Worm (Caenorhabditis elegans) whole organism, young adult: Measurements from ENCODE around the gene rab-7.

ENCODE experiments used
- F39B2.1 ChIP-seq: fragments of 200-800 bp; sonication (Bioruptor generic); IDR thresholded peaks from 2 replicates; pipeline ENCODE4 v1.3.6; 2022; ENCODE audit warnings: missing genetic modification reagents, missing genetic modification characterization, missing compliant biosample characterization
- ama-1 ChIP-seq, 3 experiments: fragments of 150-350 bp in 1 of 3; sonication (generic microtip) in 2 of 3; optimal IDR thresholded peaks; 2 replicates each; lab custom pipeline; 2014 to 2018; ENCODE audit warnings: missing biosample characterization in 2 of 3, missing genetic modification characterization in 2 of 3, missing genetic modification reagents in 2 of 3
- dox-1 ChIP-seq: fragments of 200-800 bp; sonication (Bioruptor generic); IDR thresholded peaks from 2 replicates; pipeline ENCODE4 v1.3.6; 2022; ENCODE audit warnings: missing genetic modification reagents, missing genetic modification characterization, missing compliant biosample characterization
- efl-1 ChIP-seq: fragments of 150-350 bp; optimal IDR thresholded peaks from 2 replicates; lab custom pipeline; 2014; ENCODE audit warnings: missing biosample characterization, missing genetic modification reagents, missing genetic modification characterization
- him-1 ChIP-seq: sonication (generic microtip); optimal IDR thresholded peaks from 2 replicates; lab custom pipeline; 2016; ENCODE audit warnings: missing genotype, missing genetic modification reagents, missing genetic modification characterization, missing compliant biosample characterization
- hsf-1 ChIP-seq: fragments of 200-800 bp; sonication (Bioruptor generic); IDR thresholded peaks from 2 replicates; pipeline ENCODE4 v1.3.6; 2022; ENCODE audit warnings: missing genetic modification reagents, missing genetic modification characterization, missing compliant biosample characterization
- pha-4 ChIP-seq: fragments of 150-350 bp; sonication (generic microtip); optimal IDR thresholded peaks from 2 replicates; lab custom pipeline; 2014; ENCODE audit warnings: missing biosample characterization, missing genetic modification reagents, missing genetic modification characterization
- somi-1 ChIP-seq: fragments of 200-800 bp; sonication (Bioruptor generic); optimal IDR thresholded peaks from 2 replicates; lab custom pipeline; 2018; ENCODE audit warnings: mild to moderate bottlenecking, missing genetic modification characterization, missing compliant biosample characterization
- tbx-9 ChIP-seq: sonication (generic microtip); optimal IDR thresholded peaks from 2 replicates; lab custom pipeline; 2016; ENCODE audit warnings: borderline replicate concordance, missing genetic modification characterization, inconsistent platforms, missing compliant biosample characterization
- unc-62 ChIP-seq: fragments of 150-350 bp; optimal IDR thresholded peaks from 2 replicates; lab custom pipeline; 2014; ENCODE audit warnings: missing biosample characterization, missing genetic modification reagents, missing genetic modification characterization
- ztf-26 ChIP-seq: sonication (generic microtip); optimal IDR thresholded peaks from 2 replicates; lab custom pipeline; 2017; ENCODE audit warnings: missing genetic modification characterization, missing compliant biosample characterization

DNA sequence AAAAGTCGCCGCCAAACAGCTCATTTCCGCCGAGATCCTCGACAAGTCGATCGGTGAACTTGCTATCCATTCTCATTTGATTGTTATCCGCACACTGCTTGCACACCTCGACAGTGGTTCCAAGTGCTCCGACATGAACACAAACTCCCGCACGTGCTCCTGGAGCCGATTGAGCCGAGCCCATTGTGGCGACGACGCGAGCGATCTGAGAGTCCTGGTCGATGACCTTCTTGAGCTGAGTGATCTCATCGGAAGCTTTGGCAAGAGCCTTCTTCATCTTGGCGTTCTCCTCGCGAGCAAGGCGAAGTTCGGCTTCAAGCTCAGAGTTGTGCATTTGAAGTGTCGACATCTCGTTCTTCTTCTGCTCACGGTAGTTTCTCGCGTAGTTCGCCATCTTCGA is 11.7 kb upstream of the rab-7 start:
- TF ChIP-seq somi-1 (GFP tag; lab: Kevin White, UChicago) (no peak), unc-62 (GFP tag; lab: Kevin White, UChicago) (no peak), ama-1 (optimal IDR thresholded peaks at IDR 0.05; lab: Kevin White, UChicago) (no peak), ama-1 (GFP tag; optimal IDR thresholded peaks at IDR 0.05; lab: Kevin White, UChicago) (no peak), him-1 (tag; lab: Kevin White, UChicago) (no peak), ztf-26 (tag; lab: Kevin White, UChicago) (no peak), tbx-9 (tag; lab: Kevin White, UChicago) (no peak), F39B2.1 (GFP tag; lab: Robert Waterston, UW) (no peak), efl-1 (no peak), pha-4 (tag; lab: Kevin White, UChicago) (no peak), hsf-1 (GFP tag; lab: Robert Waterston, UW) (no peak), dox-1 (no peak)
